Fruit fly (Drosophila melanogaster): ENCODE measurements around the gene Arp10.

dm6 chrX:19621145-19621544 is 24.8 kb downstream of the Arp10 start, which contains the start of gene CG14221:
- TF ChIP-seq bab1 (GFP tag; optimal IDR thresholded peaks at IDR 0.05) (no peak), pad (GFP tag; optimal IDR thresholded peaks at IDR 0.05) (no peak), kay (GFP tag; ENCODE audit: borderline replicate concordance) (no peak), Mnt (GFP tag; optimal IDR thresholded peaks at IDR 0.05) (no peak), tj (GFP tag; optimal IDR thresholded peaks at IDR 0.05) (no peak), Crg-1 (GFP tag; optimal IDR thresholded peaks at IDR 0.05) (no peak), ovo (GFP tag; optimal IDR thresholded peaks at IDR 0.05) (no peak), Hr96 (GFP tag; optimal IDR thresholded peaks at IDR 0.05) (no peak), CG14711 (tag; optimal IDR thresholded peaks at IDR 0.05) (no peak), CG33017 (tag; optimal IDR thresholded peaks at IDR 0.05) (no peak)

All from whole organism, adult.